Worm (Caenorhabditis elegans): Measurements from ENCODE around the gene str-221.

Gene str-221

DNA sequence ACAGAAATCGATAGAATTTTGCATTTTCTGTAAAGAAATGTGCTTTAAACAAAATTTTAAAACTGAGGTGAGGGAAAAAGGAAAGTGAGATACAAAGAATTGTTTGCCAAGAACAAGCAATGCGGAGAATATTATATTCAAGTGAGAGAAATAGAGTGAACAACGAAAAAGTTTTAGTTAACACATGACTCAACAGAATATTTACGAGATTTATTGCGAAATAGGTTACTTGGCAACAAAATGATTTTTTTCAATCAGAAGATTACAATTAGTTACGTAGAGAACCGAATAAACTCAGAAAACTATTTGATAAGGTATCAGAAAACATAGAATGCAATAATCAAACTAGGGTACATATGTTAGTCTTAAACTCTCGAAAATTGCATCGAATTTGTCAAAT lies 18.6 kb upstream of the str-221 start, which contains the start of gene nhr-117:
TSS of gene nhr-117 (minus strand) at position 27 of the 400 bp plus-strand sequence.
- TF ChIP-seq gmeb-1 (tag; optimal IDR thresholded peaks at IDR 0.05) (peak; percentile 5), C34F6.9 (tag; optimal IDR thresholded peaks at IDR 0.05) (peak; percentile 53), nhr-129 (tag; optimal IDR thresholded peaks at IDR 0.05) (peak; percentile 27), ceh-82 (tag; optimal IDR thresholded peaks at IDR 0.05) (no peak)

DNA sequence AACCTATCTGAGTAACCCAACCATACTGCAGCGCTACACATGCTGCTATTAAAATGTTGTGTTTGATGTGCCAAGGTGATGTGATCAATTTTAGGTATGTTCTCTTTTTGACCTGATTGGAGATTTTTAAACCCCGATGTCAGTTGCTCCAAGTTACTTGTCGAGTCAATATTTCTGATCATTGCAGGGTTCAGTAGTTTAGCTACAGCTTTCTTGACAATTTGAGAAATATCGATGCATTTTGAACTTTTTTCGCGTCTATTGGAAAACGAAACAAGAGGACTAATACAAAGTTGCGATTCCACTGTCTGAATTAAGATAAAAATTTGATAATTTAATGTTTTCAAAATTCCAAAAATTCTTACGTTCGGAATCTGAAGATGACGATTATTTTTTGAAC lies 16.7 kb upstream of the str-221 start:
- TF ChIP-seq fos-1 (tag; optimal IDR thresholded peaks at IDR 0.05): no peak
- no peak for TF ChIP-seq ztf-11 (tag; optimal IDR thresholded peaks at IDR 0.05)
- TF ChIP-seq nhr-10 (tag; optimal IDR thresholded peaks at IDR 0.05): no peak
- TF ChIP-seq lin-11 (tag; optimal IDR thresholded peaks at IDR 0.05): no peak
- no peak for TF ChIP-seq blmp-1 (tag; optimal IDR thresholded peaks at IDR 0.05; ENCODE audit: insufficient read depth)
- TF ChIP-seq nhr-12 (tag; optimal IDR thresholded peaks at IDR 0.05): no peak
- no peak for TF ChIP-seq alr-1 (tag; optimal IDR thresholded peaks at IDR 0.05)
- TF ChIP-seq nhr-77 (tag; optimal IDR thresholded peaks at IDR 0.05): no peak

DNA sequence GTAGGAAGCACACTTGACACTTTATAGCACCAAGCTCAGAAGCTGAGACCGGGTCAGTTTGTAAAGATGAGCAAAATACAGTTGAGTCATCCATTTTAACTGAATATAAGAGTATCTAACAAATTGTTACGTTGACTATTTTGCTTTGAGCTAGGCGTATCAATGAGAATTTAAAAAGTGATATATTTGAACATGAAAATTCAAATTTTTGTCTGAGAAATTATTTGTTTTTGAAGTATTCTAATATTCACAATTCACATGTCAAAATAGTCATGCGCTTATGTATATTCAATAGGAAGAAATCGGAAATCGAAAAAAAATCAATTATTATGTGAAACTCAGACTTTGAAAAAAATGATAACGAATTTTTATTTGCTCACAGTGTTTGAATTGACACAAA lies 15.8 kb upstream of the str-221 start, which contains the start of gene nhr-110:
TSS of gene nhr-110 (minus strand) at position 101 of the 400 bp plus-strand sequence.
- TF ChIP-seq unc-55 (GFP tag; optimal IDR thresholded peaks at IDR 0.05) (no peak), peb-1 (tag; optimal IDR thresholded peaks at IDR 0.05) (no peak)

DNA sequence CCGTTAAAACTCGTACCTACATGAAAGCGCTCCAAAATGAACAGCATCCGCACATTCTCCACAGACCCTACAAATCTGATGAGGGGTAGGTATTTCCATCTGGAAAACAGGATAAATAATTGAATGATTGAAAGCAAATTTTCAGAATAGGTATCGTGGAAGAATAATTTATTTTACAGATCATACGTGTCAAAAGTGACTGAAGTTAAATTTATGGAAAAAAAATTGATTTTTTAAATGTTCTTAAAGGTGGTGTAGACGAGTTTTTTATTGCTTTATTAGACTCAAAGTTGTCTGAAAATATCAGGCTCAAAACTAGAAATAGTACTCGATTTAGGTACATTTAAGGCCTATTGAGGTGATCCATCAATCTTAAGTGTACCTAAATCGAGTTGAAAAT lies 13.4 kb upstream of the str-221 start, which contains the start of gene nhr-237:
TSS of gene nhr-237 (minus strand) at position 101 of the 400 bp plus-strand sequence.
- no peak for TF ChIP-seq unc-62 (GFP tag; optimal IDR thresholded peaks at IDR 0.05)
- TF ChIP-seq ztf-4 (tag; optimal IDR thresholded peaks at IDR 0.05): no peak
- TF ChIP-seq elt-3 (tag; optimal IDR thresholded peaks at IDR 0.05): no peak
- TF ChIP-seq skn-1 (tag; optimal IDR thresholded peaks at IDR 0.05): no peak
- TF ChIP-seq ztf-11 (tag; optimal IDR thresholded peaks at IDR 0.05): no peak
- TF ChIP-seq sma-3 (GFP tag; optimal IDR thresholded peaks at IDR 0.05): no peak
- no peak for TF ChIP-seq blmp-1 (tag; optimal IDR thresholded peaks at IDR 0.05; ENCODE audit: insufficient read depth)
- no peak for TF ChIP-seq R02D3.7 (tag; optimal IDR thresholded peaks at IDR 0.05)
- TF ChIP-seq unc-39 (tag; optimal IDR thresholded peaks at IDR 0.05): no peak
- TF ChIP-seq fos-1 (tag; optimal IDR thresholded peaks at IDR 0.05): no peak
- no peak for TF ChIP-seq nhr-237 (tag; optimal IDR thresholded peaks at IDR 0.05)

DNA sequence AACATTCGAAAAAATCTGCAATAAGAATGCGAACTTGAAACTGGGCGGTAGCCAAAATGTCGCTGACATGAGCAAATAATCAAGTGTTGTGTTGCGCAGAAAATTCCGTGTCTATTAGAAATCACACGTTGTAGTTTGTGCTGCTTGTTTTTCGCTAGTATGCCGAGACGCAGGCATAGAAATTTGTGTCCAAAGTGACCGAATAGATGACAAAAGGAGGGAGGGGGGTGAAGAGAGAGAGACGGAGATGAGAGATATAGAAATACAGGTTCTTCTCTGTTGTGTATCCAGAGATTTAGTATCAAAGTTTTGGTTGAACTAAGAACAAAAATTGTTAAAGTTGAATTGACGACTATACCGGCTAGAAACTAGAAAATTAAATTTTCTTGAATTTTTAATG lies 12.8 kb upstream of the str-221 start:
- no peak for TF ChIP-seq zag-1 (tag; optimal IDR thresholded peaks at IDR 0.05)
- no peak for TF ChIP-seq lsy-2 (tag; optimal IDR thresholded peaks at IDR 0.05)
- TF ChIP-seq aly-2 (tag; optimal IDR thresholded peaks at IDR 0.05): no peak
- no peak for TF ChIP-seq elt-3 (tag; optimal IDR thresholded peaks at IDR 0.05)
- no peak for TF ChIP-seq unc-55 (GFP tag; optimal IDR thresholded peaks at IDR 0.05)
- TF ChIP-seq lin-13 (GFP tag; optimal IDR thresholded peaks at IDR 0.05): no peak
- TF ChIP-seq R02D3.7 (tag; optimal IDR thresholded peaks at IDR 0.05): no peak
- TF ChIP-seq sem-4 (tag; optimal IDR thresholded peaks at IDR 0.05): no peak
- TF ChIP-seq ZK546.5 (tag; optimal IDR thresholded peaks at IDR 0.05): no peak
- TF ChIP-seq F13H6.1 (tag; optimal IDR thresholded peaks at IDR 0.05): peak; percentile 84
- TF ChIP-seq sma-3 (GFP tag; optimal IDR thresholded peaks at IDR 0.05): peak; percentile 49
- TF ChIP-seq nhr-10 (tag; optimal IDR thresholded peaks at IDR 0.05): no peak
- no peak for TF ChIP-seq ztf-4 (tag; optimal IDR thresholded peaks at IDR 0.05)
- peak; percentile 56 for TF ChIP-seq sma-9 (GFP tag; optimal IDR thresholded peaks at IDR 0.05)
- no peak for TF ChIP-seq sma-9 (tag; optimal IDR thresholded peaks at IDR 0.05)
- TF ChIP-seq egl-27 (tag; optimal IDR thresholded peaks at IDR 0.05): peak; percentile 57
- no peak for TF ChIP-seq nhr-11 (tag; optimal IDR thresholded peaks at IDR 0.05)
- TF ChIP-seq nhr-23 (tag; optimal IDR thresholded peaks at IDR 0.05): no peak
- no peak for TF ChIP-seq ceh-16 (tag; optimal IDR thresholded peaks at IDR 0.05)
- TF ChIP-seq ztf-11 (tag; optimal IDR thresholded peaks at IDR 0.05): no peak
- no peak for TF ChIP-seq ceh-82 (tag; optimal IDR thresholded peaks at IDR 0.05)
- peak; percentile 76 for TF ChIP-seq nhr-129 (tag; optimal IDR thresholded peaks at IDR 0.05)
- TF ChIP-seq peb-1 (tag; optimal IDR thresholded peaks at IDR 0.05): no peak
- TF ChIP-seq ama-1 (optimal IDR thresholded peaks at IDR 0.05): no peak
- TF ChIP-seq unc-39 (tag; optimal IDR thresholded peaks at IDR 0.05): no peak
- TF ChIP-seq mdl-1 (tag; optimal IDR thresholded peaks at IDR 0.05): no peak
- no peak for TF ChIP-seq nhr-21 (tag; optimal IDR thresholded peaks at IDR 0.05)
- no peak for TF ChIP-seq Y55F3AM.14 (GFP tag; optimal IDR thresholded peaks at IDR 0.05)
- TF ChIP-seq mbf-1 (tag; optimal IDR thresholded peaks at IDR 0.05): no peak
- no peak for TF ChIP-seq ztf-1 (GFP tag; conservative IDR thresholded peaks at IDR 0.05)
- no peak for TF ChIP-seq nhr-6 (tag; optimal IDR thresholded peaks at IDR 0.05)
- no peak for TF ChIP-seq nhr-77 (tag; optimal IDR thresholded peaks at IDR 0.05)
- peak; percentile 35 for TF ChIP-seq fos-1 (tag; optimal IDR thresholded peaks at IDR 0.05)
- no peak for TF ChIP-seq lin-39 (tag; optimal IDR thresholded peaks at IDR 0.05)
- TF ChIP-seq alr-1 (tag; optimal IDR thresholded peaks at IDR 0.05): no peak
- TF ChIP-seq gmeb-1 (tag; optimal IDR thresholded peaks at IDR 0.05): no peak
- peak; percentile 69 for TF ChIP-seq nhr-25 (tag; optimal IDR thresholded peaks at IDR 0.05)
- TF ChIP-seq crh-2 (tag; optimal IDR thresholded peaks at IDR 0.05): peak; percentile 44
- no peak for TF ChIP-seq skn-1 (tag; optimal IDR thresholded peaks at IDR 0.05)

Measured in whole organism, L2 larva.